Worm (Caenorhabditis elegans): ENCODE results near the gene aqp-4.

- TF ChIP-seq chd-7 (tag; optimal IDR thresholded peaks at IDR 0.05) (peak; percentile 96), ztf-18 (tag; optimal IDR thresholded peaks at IDR 0.05) (peak; percentile 71), snpc-3.4 (tag; optimal IDR thresholded peaks at IDR 0.05) (no peak), athp-1 (tag; optimal IDR thresholded peaks at IDR 0.05) (peak; percentile 59), mcd-1 (GFP tag; IDR thresholded peaks at IDR 0.05) (peak; percentile 84), pha-4 (tag; optimal IDR thresholded peaks at IDR 0.05) (no peak), B0019.2 (GFP tag; conservative IDR thresholded peaks at IDR 0.05) (peak; percentile 32; the same call in 1 of the 2 replicates), snpc-4 (GFP tag; optimal IDR thresholded peaks at IDR 0.05) (peak; percentile 55), snpc-4 (tag; optimal IDR thresholded peaks at IDR 0.05) (peak; percentile 42 to 79 (median 78)), hmg-20 (GFP tag; IDR thresholded peaks at IDR 0.05) (no peak), Y79H2A.3 (GFP tag; conservative IDR thresholded peaks at IDR 0.05) (no peak), nfya-1 (tag; optimal IDR thresholded peaks at IDR 0.05; ENCODE audit: borderline replicate concordance, insufficient read depth) (no peak), lir-1 (GFP tag; conservative IDR thresholded peaks at IDR 0.05) (peak; percentile 70), lin-35 (GFP tag; optimal IDR thresholded peaks at IDR 0.05) (peak in 1 of 3 experiments; percentile 64)
Observed at ce11 chrV:9730743-9731706, 6.3 kb upstream of the aqp-4 start.

Measured in whole organism, young adult.